Worm (Caenorhabditis elegans) whole organism, late embryonic: ENCODE results near the gene oig-3.

Experiments
- C08G9.2 ChIP-seq: sonication (generic microtip); optimal IDR thresholded peaks from 2 replicates; lab custom pipeline; 2016; ENCODE audit warnings: mild to moderate bottlenecking, missing genetic modification characterization, moderate library complexity, missing compliant biosample characterization
- C38D4.7 ChIP-seq: fragments of 200-800 bp; sonication (Bioruptor generic); optimal IDR thresholded peaks from 2 replicates; lab custom pipeline; 2018; ENCODE audit warnings: mild to moderate bottlenecking, missing genetic modification characterization, moderate library complexity, missing compliant biosample characterization
- K02D7.2 ChIP-seq: sonication (generic microtip); optimal IDR thresholded peaks from 2 replicates; lab custom pipeline; 2017; ENCODE audit warnings: mild to moderate bottlenecking, missing genetic modification characterization, missing compliant biosample characterization
- T23F11.4 ChIP-seq: fragments of 200-800 bp; sonication (Bioruptor generic); optimal IDR thresholded peaks from 2 replicates; lab custom pipeline; 2018; ENCODE audit warnings: mild to moderate bottlenecking, missing genetic modification characterization, missing compliant biosample characterization
- ahr-1 ChIP-seq: sonication (generic microtip); optimal IDR thresholded peaks from 2 replicates; lab custom pipeline; 2016; ENCODE audit warnings: missing genetic modification characterization, missing compliant biosample characterization
- ama-1 ChIP-seq: fragments of 150-350 bp; optimal IDR thresholded peaks from 2 replicates; lab custom pipeline; 2014
- ceh-14 ChIP-seq: sonication (generic microtip); optimal IDR thresholded peaks from 2 replicates; lab custom pipeline; 2016; ENCODE audit warnings: missing genotype, missing genetic modification characterization, missing compliant biosample characterization
- ceh-18 ChIP-seq: sonication (generic microtip); optimal IDR thresholded peaks from 2 replicates; lab custom pipeline; 2016; ENCODE audit warnings: missing genetic modification characterization, missing compliant biosample characterization
- ceh-19 ChIP-seq: fragments of 200-800 bp; sonication (Bioruptor generic); optimal IDR thresholded peaks from 2 replicates; lab custom pipeline; 2018; ENCODE audit warnings: mild to moderate bottlenecking, missing genetic modification characterization, missing compliant biosample characterization
- ceh-2 ChIP-seq: sonication (generic microtip); optimal IDR thresholded peaks from 2 replicates; lab custom pipeline; 2016; ENCODE audit warnings: missing genotype, missing genetic modification characterization, missing compliant biosample characterization
- ceh-30 ChIP-seq: fragments of 150-350 bp; optimal IDR thresholded peaks from 2 replicates; lab custom pipeline; 2014; ENCODE audit warnings: missing biosample characterization, missing genetic modification characterization
- ceh-31 ChIP-seq: sonication (generic microtip); optimal IDR thresholded peaks from 2 replicates; lab custom pipeline; 2016; ENCODE audit warnings: missing genetic modification characterization, missing compliant biosample characterization
- ceh-34 ChIP-seq: sonication (generic microtip); optimal IDR thresholded peaks from 2 replicates; lab custom pipeline; 2016; ENCODE audit warnings: mild to moderate bottlenecking, missing genetic modification characterization, missing compliant biosample characterization
- ceh-45 ChIP-seq: fragments of 200-800 bp; sonication (Bioruptor generic); IDR thresholded peaks from 2 replicates; pipeline ENCODE4 v1.3.6; 2022; ENCODE audit warnings: missing genetic modification reagents, missing genetic modification characterization, missing compliant biosample characterization
- ceh-48 ChIP-seq: sonication (generic microtip); optimal IDR thresholded peaks from 2 replicates; lab custom pipeline; 2016; ENCODE audit warnings: missing genetic modification characterization, inconsistent platforms, missing compliant biosample characterization
- ceh-9 ChIP-seq: sonication (generic microtip); optimal IDR thresholded peaks from 2 replicates; lab custom pipeline; 2016; ENCODE audit warnings: mild to moderate bottlenecking, missing genetic modification characterization, inconsistent platforms, missing compliant biosample characterization
- dmd-4 ChIP-seq: sonication (generic microtip); optimal IDR thresholded peaks from 2 replicates; lab custom pipeline; 2016; ENCODE audit warnings: borderline replicate concordance, missing genetic modification characterization, missing compliant biosample characterization
- dve-1 ChIP-seq: sonication (generic microtip); optimal IDR thresholded peaks from 2 replicates; lab custom pipeline; 2017; ENCODE audit warnings: antibody characterized with exemption, mild to moderate bottlenecking, missing genetic modification characterization, missing compliant biosample characterization
- elt-2 ChIP-seq: sonication (generic microtip); optimal IDR thresholded peaks from 2 replicates; lab custom pipeline; 2016; ENCODE audit warnings: missing genetic modification reagents, missing genetic modification characterization, missing compliant biosample characterization
- ets-4 ChIP-seq: sonication (generic microtip); optimal IDR thresholded peaks from 2 replicates; lab custom pipeline; 2016; ENCODE audit warnings: missing genetic modification characterization, missing compliant biosample characterization
- fkh-10 ChIP-seq: fragments of 150-350 bp; optimal IDR thresholded peaks from 2 replicates; lab custom pipeline; 2014; ENCODE audit warnings: missing biosample characterization, missing genetic modification reagents, missing genetic modification characterization
- fkh-6 ChIP-seq: sonication (generic microtip); optimal IDR thresholded peaks from 2 replicates; lab custom pipeline; 2016; ENCODE audit warnings: missing genetic modification characterization, missing compliant biosample characterization
- gmeb-2 ChIP-seq: sonication (generic microtip); optimal IDR thresholded peaks from 2 replicates; lab custom pipeline; 2016; ENCODE audit warnings: missing genetic modification characterization, inconsistent platforms, missing compliant biosample characterization
- hlh-13 ChIP-seq: fragments of 200-800 bp; sonication (Bioruptor generic); optimal IDR thresholded peaks from 2 replicates; lab custom pipeline; 2018; ENCODE audit warnings: mild to moderate bottlenecking, missing genetic modification characterization, missing compliant biosample characterization
- hlh-15 ChIP-seq: sonication (generic microtip); optimal IDR thresholded peaks from 2 replicates; lab custom pipeline; 2016; ENCODE audit warnings: missing genetic modification characterization, missing compliant biosample characterization
- hlh-8 ChIP-seq: sonication (generic microtip); optimal IDR thresholded peaks from 2 replicates; lab custom pipeline; 2016; ENCODE audit warnings: missing genotype, missing genetic modification characterization, missing compliant biosample characterization
- lim-6 ChIP-seq: sonication (generic microtip); optimal IDR thresholded peaks from 2 replicates; lab custom pipeline; 2016; ENCODE audit warnings: missing genetic modification characterization, missing compliant biosample characterization
- lin-11 ChIP-seq: fragments of 200-800 bp; sonication (Bioruptor generic); optimal IDR thresholded peaks from 2 replicates; lab custom pipeline; 2018; ENCODE audit warnings: mild to moderate bottlenecking, missing genetic modification characterization, missing compliant biosample characterization
- madf-2 ChIP-seq: sonication (generic microtip); optimal IDR thresholded peaks from 2 replicates; lab custom pipeline; 2017; ENCODE audit warnings: missing genetic modification characterization, missing compliant biosample characterization
- mec-3 ChIP-seq: sonication (generic microtip); optimal IDR thresholded peaks from 2 replicates; lab custom pipeline; 2016; ENCODE audit warnings: borderline replicate concordance, missing genetic modification characterization, missing compliant biosample characterization
- nhr-11 ChIP-seq: fragments of 150-350 bp; optimal IDR thresholded peaks from 2 replicates; lab custom pipeline; 2014; ENCODE audit warnings: missing biosample characterization, missing genetic modification characterization
- nhr-232 ChIP-seq: sonication (generic microtip); optimal IDR thresholded peaks from 2 replicates; lab custom pipeline; 2016; ENCODE audit warnings: missing genetic modification characterization, missing compliant biosample characterization
- npax-4 ChIP-seq: sonication (generic microtip); optimal IDR thresholded peaks from 2 replicates; lab custom pipeline; 2016; ENCODE audit warnings: missing genetic modification characterization, missing compliant biosample characterization
- pag-3 ChIP-seq: sonication (generic microtip); optimal IDR thresholded peaks from 2 replicates; lab custom pipeline; 2016; ENCODE audit warnings: missing compliant biosample characterization, missing genetic modification characterization, borderline replicate concordance
- pat-9 ChIP-seq: fragments of 200-800 bp; sonication (Bioruptor generic); optimal IDR thresholded peaks from 2 replicates; lab custom pipeline; 2018; ENCODE audit warnings: mild to moderate bottlenecking, missing genetic modification characterization, moderate library complexity, missing compliant biosample characterization
- pha-4 ChIP-seq: fragments of 150-350 bp; optimal IDR thresholded peaks from 2 replicates; lab custom pipeline; 2018; ENCODE audit warnings: missing biosample characterization, missing genetic modification reagents, missing genetic modification characterization
- pqm-1 ChIP-seq: sonication (generic microtip); optimal IDR thresholded peaks from 2 replicates; lab custom pipeline; 2016; ENCODE audit warnings: missing genetic modification characterization, missing compliant biosample characterization
- pros-1 ChIP-seq: fragments of 150-350 bp; optimal IDR thresholded peaks from 2 replicates; lab custom pipeline; 2014; ENCODE audit warnings: missing biosample characterization, missing genetic modification reagents, missing genetic modification characterization
- rnt-1 ChIP-seq: sonication (generic microtip); optimal IDR thresholded peaks from 2 replicates; lab custom pipeline; 2016; ENCODE audit warnings: missing genetic modification characterization, missing compliant biosample characterization
- sdc-2 ChIP-seq: sonication (generic microtip); optimal IDR thresholded peaks from 2 replicates; lab custom pipeline; 2016; ENCODE audit warnings: missing genotype, missing genetic modification characterization, missing compliant biosample characterization
- sox-4 ChIP-seq: sonication (generic microtip); optimal IDR thresholded peaks from 2 replicates; lab custom pipeline; 2017; ENCODE audit warnings: mild to moderate bottlenecking, missing genetic modification characterization, inconsistent platforms, missing compliant biosample characterization
- tbx-2 ChIP-seq: sonication (generic microtip); optimal IDR thresholded peaks from 2 replicates; lab custom pipeline; 2016; ENCODE audit warnings: missing genetic modification characterization, missing compliant biosample characterization
- unc-55 ChIP-seq: sonication (generic microtip); optimal IDR thresholded peaks from 2 replicates; lab custom pipeline; 2017; ENCODE audit warnings: missing biosample characterization, missing genetic modification reagents, missing genetic modification characterization
- zip-5 ChIP-seq: sonication (generic microtip); optimal IDR thresholded peaks from 2 replicates; lab custom pipeline; 2016; ENCODE audit warnings: missing genetic modification characterization, missing compliant biosample characterization
- ztf-16 ChIP-seq: sonication (generic microtip); optimal IDR thresholded peaks from 2 replicates; lab custom pipeline; 2017; ENCODE audit warnings: missing genetic modification characterization, missing compliant biosample characterization

The oig-3 gene

ce11 chrV:14683926-14684325, 45.5 kb upstream of the oig-3 start:
- no peak for TF ChIP-seq tbx-2 (tag; lab: Kevin White, UChicago)
- no peak for TF ChIP-seq ama-1
- no peak for TF ChIP-seq unc-55 (GFP tag; lab: Kevin White, UChicago)
- no peak for TF ChIP-seq ceh-30 (tag; lab: Kevin White, UChicago)
- no peak for TF ChIP-seq ahr-1 (tag; lab: Kevin White, UChicago)
- TF ChIP-seq pqm-1 (tag; lab: Kevin White, UChicago), result no peak
- no peak for TF ChIP-seq rnt-1 (tag; lab: Kevin White, UChicago)
- TF ChIP-seq zip-5 (tag; lab: Kevin White, UChicago), result no peak
- no peak for TF ChIP-seq ceh-18 (tag; lab: Kevin White, UChicago)
- no peak for TF ChIP-seq fkh-10 (GFP tag; lab: Kevin White, UChicago)
- no peak for TF ChIP-seq fkh-6
- TF ChIP-seq elt-2, result no peak

ce11 chrV:14684359-14685312, 44.8 kb upstream of the oig-3 start, which contains the start of gene hsp-90:
TSS of gene hsp-90 (plus strand) at chrV:14684918.
- TF ChIP-seq C08G9.2, result no peak
- no peak for TF ChIP-seq ama-1
- no peak for TF ChIP-seq madf-2 (tag; lab: Kevin White, UChicago)
- TF ChIP-seq pag-3 (tag; lab: Kevin White, UChicago), result no peak
- no peak for TF ChIP-seq ceh-31 (tag; lab: Kevin White, UChicago)
- TF ChIP-seq ceh-48 (tag; lab: Kevin White, UChicago), result no peak
- TF ChIP-seq C38D4.7 (GFP tag; lab: Kevin White, UChicago), result no peak
- no peak for TF ChIP-seq hlh-13 (GFP tag; lab: Kevin White, UChicago)
- TF ChIP-seq, all 69 proteins: peak for 0

- TF ChIP-seq ahr-1 (tag; lab: Kevin White, UChicago) (no peak), K02D7.2 (tag; lab: Kevin White, UChicago) (no peak), ceh-30 (tag; lab: Kevin White, UChicago) (peak; percentile 87), pat-9 (tag; lab: Kevin White, UChicago) (no peak), T23F11.4 (GFP tag; lab: Kevin White, UChicago) (no peak), C08G9.2 (peak; percentile 99), tbx-2 (tag; lab: Kevin White, UChicago) (peak; percentile 97), ceh-34 (tag; lab: Kevin White, UChicago) (peak; percentile 88), ets-4 (tag; lab: Kevin White, UChicago) (peak; percentile 94), ceh-2 (tag; lab: Kevin White, UChicago) (peak; percentile 96), hlh-8 (peak; percentile 92), mec-3 (peak; percentile 83), npax-4 (tag; lab: Kevin White, UChicago) (no peak), sox-4 (no peak), ceh-45 (GFP tag; lab: Robert Waterston, UW) (no peak), gmeb-2 (tag; lab: Kevin White, UChicago) (no peak), fkh-6 (peak; percentile 69), zip-5 (tag; lab: Kevin White, UChicago) (peak; percentile 72), sdc-2 (tag; lab: Kevin White, UChicago) (peak; percentile 64), ceh-19 (GFP tag; lab: Kevin White, UChicago) (no peak), dmd-4 (no peak), nhr-11 (tag; lab: Kevin White, UChicago) (no peak), pha-4 (tag; lab: Kevin White, UChicago) (no peak), hlh-15 (tag; lab: Kevin White, UChicago) (no peak), ztf-16 (tag; lab: Kevin White, UChicago) (peak; percentile 63), lim-6 (tag; lab: Kevin White, UChicago) (peak; percentile 50), ceh-48 (tag; lab: Kevin White, UChicago) (peak; percentile 12), lin-11 (tag; lab: Kevin White, UChicago) (no peak), pros-1 (tag; lab: Kevin White, UChicago) (peak; percentile 64), ceh-9 (tag; lab: Kevin White, UChicago) (no peak), nhr-232 (tag; lab: Kevin White, UChicago) (no peak), dve-1 (tag; lab: Kevin White, UChicago) (peak; percentile 93), ceh-18 (tag; lab: Kevin White, UChicago) (peak; percentile 93), ceh-14 (tag; lab: Kevin White, UChicago) (peak; percentile 86), ama-1 (no peak)
Measured at ce11 chrV:14685435-14686058, 43.9 kb upstream of the oig-3 start, which contains the start of gene C47E8.4. TSS of gene C47E8.4 (minus strand) at chrV:14685485.
